Fruit fly (Drosophila melanogaster) whole organism, embryonic: ENCODE results near the gene Cyp4ac2.

Source experiments
- Abd-B ChIP-seq: fragments of 200-800 bp; sonication (Bioruptor generic); optimal IDR thresholded peaks from 2 replicates; lab custom pipeline; 2018; ENCODE audit warnings: missing biosample characterization, mild to moderate bottlenecking, missing genetic modification characterization, moderate library complexity
- Asciz ChIP-seq: fragments of 200-800 bp; sonication (Bioruptor generic); optimal IDR thresholded peaks from 2 replicates; lab custom pipeline; 2017; ENCODE audit warnings: missing biosample characterization, mild to moderate bottlenecking, missing genetic modification characterization, missing genetic modification reagents
- Awh ChIP-seq: fragments of 200-800 bp; sonication (Bioruptor generic); IDR thresholded peaks from 2 replicates; pipeline ENCODE4, ENCODE4 v1.3.6; 2022; ENCODE audit warnings: missing biosample characterization, missing genetic modification characterization
- Bgb ChIP-seq: fragments of 200-800 bp; sonication (Bioruptor generic); IDR thresholded peaks from 2 replicates; pipeline ENCODE4 v1.3.6; 2022; ENCODE audit warnings: missing biosample characterization, missing genetic modification characterization; ENCODE audit not compliant: partially characterized antibody
- CG1024 ChIP-seq: fragments of 200-800 bp; sonication (Bioruptor generic); IDR thresholded peaks from 2 replicates; pipeline ENCODE4 v1.3.6; 2022; ENCODE audit warnings: missing biosample characterization, missing genetic modification characterization
- CG10959 ChIP-seq: fragments of 200-800 bp; sonication (Bioruptor generic); IDR thresholded peaks from 2 replicates; pipeline ENCODE4 v1.3.6; 2022; ENCODE audit warnings: missing biosample characterization, missing genetic modification characterization
- CG11723 ChIP-seq: fragments of 200-800 bp; sonication (Bioruptor generic); optimal IDR thresholded peaks from 2 replicates; lab custom pipeline; 2017; ENCODE audit warnings: missing biosample characterization, mild to moderate bottlenecking, missing genetic modification characterization
- CG13123 ChIP-seq: fragments of 200-800 bp; sonication (Bioruptor generic); optimal IDR thresholded peaks from 2 replicates; lab custom pipeline; 2016; ENCODE audit warnings: missing biosample characterization, missing genetic modification characterization
- CG14050 ChIP-seq: fragments of 200-800 bp; sonication (Bioruptor generic); IDR thresholded peaks from 3 replicates; pipeline ENCODE4 v1.3.6; 2022; ENCODE audit warnings: missing biosample characterization, missing genetic modification characterization
- CG14965 ChIP-seq: fragments of 200-800 bp; sonication (Bioruptor generic); optimal IDR thresholded peaks from 2 replicates; lab custom pipeline; 2016; ENCODE audit warnings: missing biosample characterization, missing genetic modification characterization, borderline replicate concordance
- CG15479 ChIP-seq: fragments of 200-800 bp; sonication (Bioruptor generic); optimal IDR thresholded peaks from 3 replicates; lab custom pipeline; 2019; ENCODE audit warnings: missing biosample characterization, mild to moderate bottlenecking, missing genetic modification characterization, moderate library complexity
- CG17612 ChIP-seq: fragments of 200-800 bp; sonication (Bioruptor generic); IDR thresholded peaks from 2 replicates; pipeline ENCODE4 v1.3.6; 2022; ENCODE audit warnings: missing biosample characterization, missing genetic modification characterization
- CG17802 ChIP-seq: fragments of 200-800 bp; sonication (Bioruptor generic); optimal IDR thresholded peaks from 2 replicates; lab custom pipeline; 2018; ENCODE audit warnings: missing biosample characterization, mild to moderate bottlenecking, missing genetic modification characterization, moderate library complexity
- CG18599 ChIP-seq: fragments of 200-800 bp; sonication (Bioruptor generic); optimal IDR thresholded peaks from 3 replicates; lab custom pipeline; 2017; ENCODE audit warnings: missing biosample characterization, missing genetic modification characterization, mild to moderate bottlenecking, moderate library complexity, missing genetic modification reagents
- CG18619 ChIP-seq: fragments of 200-800 bp; sonication (Bioruptor generic); optimal IDR thresholded peaks from 3 replicates; lab custom pipeline; 2017; ENCODE audit warnings: missing biosample characterization, mild to moderate bottlenecking, missing genetic modification characterization
- CG31365 ChIP-seq: fragments of 200-800 bp; sonication (Bioruptor generic); optimal IDR thresholded peaks from 2 replicates; lab custom pipeline; 2018; ENCODE audit warnings: missing biosample characterization, mild to moderate bottlenecking, missing genetic modification characterization
- CG32772 ChIP-seq: fragments of 200-800 bp; sonication (Bioruptor generic); IDR thresholded peaks from 2 replicates; pipeline ENCODE4 v1.3.6; 2022; ENCODE audit warnings: missing biosample characterization, missing genetic modification characterization
- CG34224 ChIP-seq: fragments of 200-800 bp; sonication (Bioruptor generic); IDR thresholded peaks from 3 replicates; pipeline ENCODE4 v1.3.6; 2022; ENCODE audit warnings: missing biosample characterization, missing genetic modification characterization; ENCODE audit not compliant: partially characterized antibody
- CG3995 ChIP-seq: fragments of 200-800 bp; sonication (Bioruptor generic); optimal IDR thresholded peaks from 3 replicates; lab custom pipeline; 2016; ENCODE audit warnings: missing biosample characterization, missing genetic modification characterization
- CG4328 ChIP-seq: fragments of 200-800 bp; sonication (Bioruptor generic); optimal IDR thresholded peaks from 3 replicates; lab custom pipeline; 2017; ENCODE audit warnings: missing biosample characterization, missing genetic modification reagents, missing genetic modification characterization
- CG6689 ChIP-seq: fragments of 200-800 bp; sonication (Bioruptor generic); IDR thresholded peaks from 2 replicates; pipeline ENCODE4 v1.3.6; 2022; ENCODE audit warnings: missing biosample characterization, missing genetic modification characterization
- CG7372 ChIP-seq: fragments of 200-800 bp; sonication (Bioruptor generic); IDR thresholded peaks from 2 replicates; pipeline ENCODE4 v1.3.6; 2022; ENCODE audit warnings: missing biosample characterization, missing genetic modification characterization
- CG9817 ChIP-seq: fragments of 200-800 bp; sonication (Bioruptor generic); optimal IDR thresholded peaks from 2 replicates; lab custom pipeline; 2018; ENCODE audit warnings: missing biosample characterization, mild to moderate bottlenecking, missing genetic modification characterization, moderate library complexity
- Deaf1 ChIP-seq: fragments of 200-800 bp; optimal IDR thresholded peaks from 3 replicates; lab custom pipeline; 2019; ENCODE audit warnings: missing biosample characterization, mild to moderate bottlenecking, missing genetic modification characterization, moderate library complexity
- Dip3 ChIP-seq: fragments of 200-800 bp; sonication (Bioruptor generic); optimal IDR thresholded peaks from 3 replicates; lab custom pipeline; 2016; ENCODE audit warnings: missing biosample characterization, missing genetic modification characterization
- ERR ChIP-seq: fragments of 200-800 bp; sonication (Bioruptor generic); optimal IDR thresholded peaks from 2 replicates; lab custom pipeline; 2016; ENCODE audit warnings: missing biosample characterization, missing genetic modification characterization
- Eip74EF ChIP-seq, 2 experiments: fragments of 200-800 bp in 1 of 2; fragments of >200 bp in 1 of 2; sonication (Bioruptor generic) in 1 of 2; optimal IDR thresholded peaks; 2 replicates each; lab custom pipeline; 2017 to 2019; ENCODE audit warnings: missing biosample characterization in 2 of 2, missing genetic modification characterization in 2 of 2, mild to moderate bottlenecking in 1 of 2, moderate library complexity in 1 of 2
- HLH54F ChIP-seq: fragments of 200-800 bp; sonication (Bioruptor generic); optimal IDR thresholded peaks from 3 replicates; lab custom pipeline; 2016; ENCODE audit warnings: missing biosample characterization, missing genetic modification characterization
- MESR4 ChIP-seq: fragments of 200-800 bp; sonication (Bioruptor generic); optimal IDR thresholded peaks from 2 replicates; lab custom pipeline; 2018; ENCODE audit warnings: missing biosample characterization, mild to moderate bottlenecking, missing genetic modification characterization, moderate library complexity
- NC2β ChIP-seq: fragments of 200-800 bp; sonication (Bioruptor generic); optimal IDR thresholded peaks from 2 replicates; lab custom pipeline; 2016; ENCODE audit warnings: missing biosample characterization, missing genetic modification characterization
- NK7.1 ChIP-seq: fragments of 200-800 bp; sonication (Bioruptor generic); optimal IDR thresholded peaks from 3 replicates; lab custom pipeline; 2016; ENCODE audit warnings: missing biosample characterization, missing genetic modification characterization
- NfI ChIP-seq: fragments of 200-800 bp; sonication (Bioruptor generic); optimal IDR thresholded peaks from 3 replicates; lab custom pipeline; 2018; ENCODE audit warnings: missing biosample characterization, mild to moderate bottlenecking, missing genetic modification characterization, moderate library complexity
- Rfx ChIP-seq: fragments of 200-800 bp; sonication (Bioruptor generic); IDR thresholded peaks from 2 replicates; pipeline ENCODE4 v1.3.6; 2022; ENCODE audit warnings: missing biosample characterization, missing genetic modification characterization
- Spps ChIP-seq: fragments of 200-800 bp; sonication (Bioruptor generic); optimal IDR thresholded peaks from 2 replicates; lab custom pipeline; 2018; ENCODE audit warnings: missing biosample characterization, mild to moderate bottlenecking, missing genetic modification characterization
- Vsx1 ChIP-seq: fragments of 200-800 bp; sonication (Bioruptor generic); optimal IDR thresholded peaks from 2 replicates; lab custom pipeline; 2017; ENCODE audit warnings: missing biosample characterization, mild to moderate bottlenecking, missing genetic modification characterization, missing genetic modification reagents
- btn ChIP-seq: fragments of 200-800 bp; sonication (Bioruptor generic); optimal IDR thresholded peaks from 2 replicates; lab custom pipeline; 2016; ENCODE audit warnings: missing biosample characterization, missing genetic modification characterization
- cad ChIP-seq: fragments of >200 bp; optimal IDR thresholded peaks from 2 replicates; lab custom pipeline; 2017; ENCODE audit warnings: missing biosample characterization, missing genetic modification characterization
- hkb ChIP-seq, 2 experiments: fragments of 200-800 bp in 1 of 2; fragments of >200 bp in 1 of 2; sonication (Bioruptor generic) in 1 of 2; IDR thresholded peaks in 1 of 2; optimal IDR thresholded peaks in 1 of 2; 2 replicates each; pipeline versions ENCODE4 v1.3.6 to Lab custom; 2017 to 2022; ENCODE audit warnings: missing biosample characterization in 1 of 2, missing genetic modification characterization in 1 of 2
- insv ChIP-seq, 2 experiments: fragments of 200-800 bp; sonication (Bioruptor generic); optimal IDR thresholded peaks; 3 replicates each; lab custom pipeline; 2016 to 2018; ENCODE audit warnings: missing biosample characterization in 2 of 2, missing genetic modification characterization in 2 of 2
- kay ChIP-seq: fragments of 200-800 bp; sonication (Bioruptor generic); optimal IDR thresholded peaks from 2 replicates; lab custom pipeline; 2016; ENCODE audit warnings: missing biosample characterization, missing genetic modification characterization
- otp ChIP-seq: fragments of 200-800 bp; sonication (Bioruptor generic); IDR thresholded peaks from 3 replicates; pipeline ENCODE4, ENCODE4 v1.3.6; 2022; ENCODE audit warnings: missing biosample characterization, missing genetic modification characterization
- phol ChIP-seq: fragments of 200-800 bp; sonication (Bioruptor generic); optimal IDR thresholded peaks from 3 replicates; lab custom pipeline; 2018; ENCODE audit warnings: missing biosample characterization, mild to moderate bottlenecking, missing genetic modification characterization, moderate library complexity
- repo ChIP-seq: fragments of 200-800 bp; sonication (Bioruptor generic); optimal IDR thresholded peaks from 2 replicates; lab custom pipeline; 2016; ENCODE audit warnings: missing biosample characterization, missing genetic modification characterization
- sc ChIP-seq, 3 experiments: fragments of >200 bp in 2 of 3; fragments of 200-800 bp in 1 of 3; sonication (Bioruptor generic) in 1 of 3; optimal IDR thresholded peaks; 2 replicates in 2 of 3; 3 replicates in 1 of 3; lab custom pipeline; 2017; ENCODE audit warnings: mild to moderate bottlenecking in 1 of 3, missing biosample characterization in 1 of 3, missing genetic modification characterization in 1 of 3, missing genetic modification reagents in 1 of 3
- shn ChIP-seq: fragments of 200-800 bp; sonication (Bioruptor generic); optimal IDR thresholded peaks from 3 replicates; lab custom pipeline; 2016; ENCODE audit warnings: missing biosample characterization, missing genetic modification characterization
- sima ChIP-seq: fragments of 200-800 bp; sonication (Bioruptor generic); optimal IDR thresholded peaks from 2 replicates; lab custom pipeline; 2016; ENCODE audit warnings: missing biosample characterization, missing genetic modification characterization
- so ChIP-seq: fragments of 200-800 bp; sonication (Bioruptor generic); IDR thresholded peaks from 3 replicates; pipeline ENCODE4 v1.3.6; 2022; ENCODE audit warnings: missing biosample characterization, missing genetic modification characterization
- stwl ChIP-seq: fragments of 200-800 bp; sonication (Bioruptor generic); optimal IDR thresholded peaks from 3 replicates; lab custom pipeline; 2018; ENCODE audit warnings: missing biosample characterization, mild to moderate bottlenecking, missing genetic modification characterization, moderate library complexity

Gene Cyp4ac2

DNA sequence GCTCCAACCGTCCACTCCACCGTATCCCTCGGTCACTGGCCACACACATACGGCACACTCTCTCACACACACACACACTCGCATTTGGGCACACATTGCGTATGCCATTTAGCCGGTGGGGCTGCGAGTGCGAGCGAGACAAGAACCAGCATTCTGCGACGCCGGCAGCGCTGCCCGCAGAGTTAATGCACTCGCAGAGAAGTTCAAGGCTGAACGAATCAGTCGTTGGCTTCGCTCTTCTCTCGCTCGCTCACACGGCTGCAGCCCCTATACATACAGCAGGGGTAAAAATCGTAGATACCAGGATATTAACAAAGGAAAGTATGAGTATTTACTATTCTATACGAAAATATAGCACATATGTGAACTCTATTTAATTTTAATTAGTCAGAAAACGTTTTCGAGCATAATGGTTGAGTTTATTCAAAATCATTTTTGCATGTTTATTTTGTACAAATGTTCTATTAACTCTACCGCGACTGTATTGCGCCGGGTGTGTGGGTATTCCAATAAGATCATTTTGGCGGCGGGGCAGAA is 26.9 kb downstream of the Cyp4ac2 start (continued):
- peak; percentile 19 for TF ChIP-seq repo (GFP tag; lab: Kevin White, UChicago)
- peak; percentile 47 for TF ChIP-seq CG17802 (tag; lab: Kevin White, UChicago)
- peak; percentile 5 for TF ChIP-seq CG9817
- TF ChIP-seq sima (GFP tag; lab: Kevin White, UChicago) = no peak
- peak; percentile 39 for TF ChIP-seq CG18619 (GFP tag; lab: Kevin White, UChicago)
- no peak for TF ChIP-seq hkb (optimal IDR thresholded peaks at IDR 0.05; lab: Kevin White, UChicago)
- TF ChIP-seq hkb (GFP tag; IDR thresholded peaks at IDR 0.05; lab: Robert Waterston, UW) = peak; percentile 81
- peak; percentile 62 for TF ChIP-seq Vsx1 (GFP tag; lab: Kevin White, UChicago)
- peak; percentile 21 for TF ChIP-seq shn
- peak; percentile 4 for TF ChIP-seq CG13123
- peak; percentile 46 for TF ChIP-seq Deaf1 (tag; lab: Kevin White, UChicago)
- no peak for TF ChIP-seq cad (GFP tag; lab: Kevin White, UChicago)
- 0 out of 2 replicates have a peak, but pooled peaks have one; percentile 39 for TF ChIP-seq CG7372
- peak; percentile 25 for TF ChIP-seq stwl (tag; lab: Kevin White, UChicago)
- peak; percentile 19 for TF ChIP-seq CG14965 (GFP tag; lab: Kevin White, UChicago)
- TF ChIP-seq kay (GFP tag; lab: Kevin White, UChicago) = peak; percentile 32
- TF ChIP-seq CG34224 (GFP tag; lab: Robert Waterston, UW) = no peak
- TF ChIP-seq Spps (tag; lab: Kevin White, UChicago) = peak; percentile 78
- peak; percentile 20 for TF ChIP-seq CG15479 (GFP tag; lab: Kevin White, UChicago)
- TF ChIP-seq ERR (GFP tag; lab: Kevin White, UChicago) = peak; percentile 27
- TF ChIP-seq CG3995 (GFP tag; lab: Kevin White, UChicago) = no peak
- TF ChIP-seq Bgb (GFP tag; lab: Robert Waterston, UW) = no peak
- 0 out of 3 replicates have a peak, but pooled peaks have one; percentile 43 for TF ChIP-seq otp (GFP tag; lab: Robert Waterston, UW)
- TF ChIP-seq Eip74EF (GFP tag; optimal IDR thresholded peaks at IDR 0.05; lab: Kevin White, UChicago) = peak in 1 of 2 experiments; percentile 64
- no peak for TF ChIP-seq Dip3 (GFP tag; lab: Kevin White, UChicago)
- peak; percentile 32 for TF ChIP-seq CG4328 (GFP tag; lab: Kevin White, UChicago)
- TF ChIP-seq Rfx (GFP tag; lab: Robert Waterston, UW) = no peak; the same call in none of the 2 replicates
- TF ChIP-seq HLH54F (GFP tag; lab: Kevin White, UChicago) = peak; percentile 13
- TF ChIP-seq Awh (GFP tag; lab: Robert Waterston, UW) = peak; percentile 67; the same call in 1 of the 2 replicates
- TF ChIP-seq CG10959 (GFP tag; lab: Robert Waterston, UW) = peak; percentile 58; the same call in 1 of the 2 replicates
- TF ChIP-seq MESR4 (GFP tag; lab: Kevin White, UChicago) = no peak
- TF ChIP-seq CG1024 = no peak; the same call in 1 of the 2 replicates
- TF ChIP-seq insv (GFP tag; optimal IDR thresholded peaks at IDR 0.05; lab: Kevin White, UChicago) = peak in 1 of 2 experiments; percentile 71
- no peak for TF ChIP-seq sc (optimal IDR thresholded peaks at IDR 0.05; lab: Kevin White, UChicago)
- peak; percentile 60 for TF ChIP-seq sc (GFP tag; optimal IDR thresholded peaks at IDR 0.05; lab: Kevin White, UChicago)
- TF ChIP-seq NK7.1 (GFP tag; lab: Kevin White, UChicago) = peak; percentile 26
- no peak for TF ChIP-seq btn (GFP tag; lab: Kevin White, UChicago)
- TF ChIP-seq NC2β (GFP tag; lab: Kevin White, UChicago) = peak; percentile 65
- peak; percentile 73 for TF ChIP-seq CG18599 (GFP tag; lab: Kevin White, UChicago)
- TF ChIP-seq CG6689 (GFP tag; lab: Robert Waterston, UW) = peak; percentile 81
- TF ChIP-seq CG11723 (GFP tag; lab: Kevin White, UChicago) = peak; percentile 62
- TF ChIP-seq Asciz = peak; percentile 80
- TF ChIP-seq phol = peak; percentile 86
- peak; percentile 19 for TF ChIP-seq CG31365 (tag; lab: Kevin White, UChicago)
- peak; percentile 46; the same call in 1 of the 3 replicates for TF ChIP-seq so (GFP tag; lab: Robert Waterston, UW)
- TF ChIP-seq CG14050 (GFP tag; lab: Robert Waterston, UW) = peak; percentile 43; the same call in 2 of the 3 replicates
- no peak for TF ChIP-seq CG17612 (GFP tag; lab: Robert Waterston, UW)
- peak; percentile 31 for TF ChIP-seq Abd-B (GFP tag; lab: Kevin White, UChicago)
- peak; percentile 54 for TF ChIP-seq CG32772 (GFP tag; lab: Robert Waterston, UW)
- peak; percentile 62 for TF ChIP-seq NfI
